Fruit fly (Drosophila melanogaster) whole organism, wandering third instar larva: ENCODE data around the gene CG1113.

Source experiments
- CG32264 ChIP-seq: fragments of 200-800 bp; sonication (Bioruptor generic); optimal IDR thresholded peaks from 2 replicates; lab custom pipeline; 2016; ENCODE audit warnings: missing biosample characterization, missing genetic modification characterization
- Dif ChIP-seq: fragments of 200-275, 200-300 bp; sonication (Bioruptor generic); optimal IDR thresholded peaks from 2 replicates; lab custom pipeline; 2018; ENCODE audit warnings: missing biosample characterization, missing genetic modification characterization; ENCODE audit not compliant: partially characterized antibody
- Hr78 ChIP-seq: fragments of >200 bp; optimal IDR thresholded peaks from 2 replicates; lab custom pipeline; 2017; ENCODE audit warnings: missing biosample characterization, missing genetic modification characterization
- Hr83 ChIP-seq: fragments of 200-300 bp; sonication (Bioruptor generic); optimal IDR thresholded peaks from 2 replicates; lab custom pipeline; 2016; ENCODE audit warnings: missing biosample characterization, mild to moderate bottlenecking, missing genetic modification characterization, moderate library complexity; ENCODE audit not compliant: poor library complexity, severe bottlenecking
- Vsx2 ChIP-seq: fragments of 200-300, 225-300 bp; sonication (Bioruptor generic); optimal IDR thresholded peaks from 2 replicates; lab custom pipeline; 2018; ENCODE audit warnings: missing biosample characterization, missing genetic modification characterization; ENCODE audit not compliant: partially characterized antibody
- dmrt93B ChIP-seq: fragments of 200-800 bp; sonication (Bioruptor generic); optimal IDR thresholded peaks from 2 replicates; lab custom pipeline; 2018; ENCODE audit warnings: missing biosample characterization, mild to moderate bottlenecking, missing genetic modification characterization
- fru ChIP-seq: fragments of 200-800 bp; sonication (Bioruptor generic); optimal IDR thresholded peaks from 3 replicates; lab custom pipeline; 2016; ENCODE audit warnings: missing biosample characterization, mild to moderate bottlenecking, missing genetic modification characterization
- sv ChIP-seq: fragments of 200-800 bp; sonication (Bioruptor generic); optimal IDR thresholded peaks from 3 replicates; lab custom pipeline; 2016; ENCODE audit warnings: missing biosample characterization, missing genetic modification characterization
- tai ChIP-seq: sonication (Bioruptor generic); optimal IDR thresholded peaks from 2 replicates; lab custom pipeline; 2016; ENCODE audit warnings: missing biosample characterization, missing genetic modification characterization
- usp ChIP-seq: fragments of >200 bp; optimal IDR thresholded peaks from 2 replicates; lab custom pipeline; 2017; ENCODE audit warnings: missing biosample characterization, missing genetic modification characterization
- woc ChIP-seq: sonication (Bioruptor generic); optimal IDR thresholded peaks from 2 replicates; lab custom pipeline; 2016; ENCODE audit warnings: missing biosample characterization, mild to moderate bottlenecking, missing genetic modification characterization

DNA sequence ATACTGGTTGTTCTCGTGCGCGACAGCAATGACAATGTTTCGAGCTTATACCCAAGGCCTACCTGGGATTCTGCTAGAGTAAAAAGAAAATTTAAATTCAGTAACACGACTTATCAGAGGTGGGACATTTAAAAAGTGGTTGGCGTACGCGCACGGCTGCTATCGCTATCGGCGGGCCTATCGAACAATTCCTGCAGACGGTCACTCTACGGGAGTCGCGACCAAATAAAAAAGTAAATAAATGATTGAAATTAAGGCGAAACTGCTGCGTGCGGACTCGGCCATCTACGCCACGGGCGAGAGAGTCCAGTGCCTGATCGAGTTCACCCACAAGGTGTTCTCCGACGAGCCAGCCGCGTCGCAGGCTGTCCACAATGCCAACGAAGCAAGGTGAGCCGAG lies 33.5 kb upstream of the CG1113 start, which contains the start of the genes Prosbeta2R2 and CG1116:
- TF ChIP-seq fru (GFP tag; lab: Kevin White, UChicago) (no peak), Dif (no peak), Vsx2 (no peak), sv (GFP tag; lab: Kevin White, UChicago) (no peak), Hr78 (GFP tag; lab: Kevin White, UChicago) (no peak), usp (GFP tag; lab: Kevin White, UChicago) (no peak), Hr83 (GFP tag; lab: Kevin White, UChicago) (no peak), CG32264 (GFP tag; lab: Kevin White, UChicago) (no peak), dmrt93B (GFP tag; lab: Kevin White, UChicago) (no peak), tai (GFP tag; lab: Kevin White, UChicago) (no peak), woc (GFP tag; lab: Kevin White, UChicago) (no peak)
